Fruit fly (Drosophila melanogaster) whole organism, prepupa: ENCODE results near the gene CG32024.

Experiments used
- Blimp-1 ChIP-seq: fragments of 200-800 bp; sonication (Bioruptor generic); optimal IDR thresholded peaks from 3 replicates; lab custom pipeline; 2017; ENCODE audit warnings: missing biosample characterization, missing genetic modification characterization, mild to moderate bottlenecking, moderate library complexity, missing genetic modification reagents
- CG10631 ChIP-seq: fragments of 200-800 bp; sonication (Bioruptor generic); optimal IDR thresholded peaks from 2 replicates; lab custom pipeline; 2016; ENCODE audit warnings: missing biosample characterization, missing genetic modification characterization
- CG10669 ChIP-seq: fragments of 200-800 bp; sonication (Bioruptor generic); optimal IDR thresholded peaks from 3 replicates; lab custom pipeline; 2018; ENCODE audit warnings: missing biosample characterization, mild to moderate bottlenecking, missing genetic modification characterization, moderate library complexity
- CG11294 ChIP-seq: fragments of 200-800 bp; sonication (Bioruptor generic); IDR thresholded peaks from 2 replicates; pipeline ENCODE4 v1.3.6; 2022; ENCODE audit warnings: missing biosample characterization, missing genetic modification characterization
- CG11762 ChIP-seq: fragments of 200-800 bp; sonication (Bioruptor generic); optimal IDR thresholded peaks from 3 replicates; lab custom pipeline; 2016; ENCODE audit warnings: missing biosample characterization, missing genetic modification characterization; ENCODE audit not compliant: insufficient read depth
- CG11902 ChIP-seq: fragments of 200-800 bp; sonication (Bioruptor generic); optimal IDR thresholded peaks from 3 replicates; lab custom pipeline; 2016; ENCODE audit warnings: missing biosample characterization, missing genetic modification characterization
- CG1621 ChIP-seq: fragments of 200-800 bp; sonication (Bioruptor generic); optimal IDR thresholded peaks from 3 replicates; lab custom pipeline; 2018; ENCODE audit warnings: missing biosample characterization, mild to moderate bottlenecking, missing genetic modification characterization
- CG16779 ChIP-seq: fragments of 200-800 bp; sonication (Bioruptor generic); optimal IDR thresholded peaks from 3 replicates; lab custom pipeline; 2017; ENCODE audit warnings: missing biosample characterization, mild to moderate bottlenecking, missing genetic modification characterization
- CG31627 ChIP-seq: fragments of 200-800 bp; sonication (Bioruptor generic); optimal IDR thresholded peaks from 3 replicates; lab custom pipeline; 2016; ENCODE audit warnings: missing biosample characterization, missing genetic modification characterization
- CG32006 ChIP-seq: fragments of 200-800 bp; sonication (Bioruptor generic); optimal IDR thresholded peaks from 3 replicates; lab custom pipeline; 2017; ENCODE audit warnings: missing biosample characterization, mild to moderate bottlenecking, missing genetic modification characterization
- CG34406 ChIP-seq: fragments of 200-800 bp; sonication (Bioruptor generic); optimal IDR thresholded peaks from 3 replicates; lab custom pipeline; 2016; ENCODE audit warnings: missing biosample characterization, missing genetic modification characterization
- CG3919 ChIP-seq: fragments of 200-800 bp; sonication (Bioruptor generic); optimal IDR thresholded peaks from 3 replicates; lab custom pipeline; 2016; ENCODE audit warnings: missing biosample characterization, missing genetic modification characterization
- CG6163 ChIP-seq: fragments of 200-800 bp; sonication (Bioruptor generic); IDR thresholded peaks from 3 replicates; pipeline ENCODE4 v1.3.6; 2022; ENCODE audit warnings: missing biosample characterization, missing genetic modification characterization
- CG6792 ChIP-seq: fragments of 200-800 bp; sonication (Bioruptor generic); optimal IDR thresholded peaks from 3 replicates; lab custom pipeline; 2016; ENCODE audit warnings: missing biosample characterization, missing genetic modification characterization
- CG6808 ChIP-seq: fragments of 200-800 bp; sonication (Bioruptor generic); optimal IDR thresholded peaks from 3 replicates; lab custom pipeline; 2017; ENCODE audit warnings: missing biosample characterization, missing genetic modification characterization, mild to moderate bottlenecking, moderate library complexity, missing genetic modification reagents
- CG6854 ChIP-seq: fragments of 200-800 bp; sonication (Bioruptor generic); optimal IDR thresholded peaks from 2 replicates; lab custom pipeline; 2017; ENCODE audit warnings: missing biosample characterization, mild to moderate bottlenecking, missing genetic modification characterization
- CG8119 ChIP-seq: fragments of 200-800 bp; sonication (Bioruptor generic); IDR thresholded peaks from 3 replicates; pipeline ENCODE4 v1.3.6; 2022; ENCODE audit warnings: missing biosample characterization, missing genetic modification characterization
- CG8319 ChIP-seq: fragments of 200-800 bp; sonication (Bioruptor generic); optimal IDR thresholded peaks from 3 replicates; lab custom pipeline; 2016; ENCODE audit warnings: missing biosample characterization, missing genetic modification characterization
- CG8632 ChIP-seq: fragments of 200-800 bp; sonication (Bioruptor generic); optimal IDR thresholded peaks from 3 replicates; lab custom pipeline; 2016; ENCODE audit warnings: missing biosample characterization, missing genetic modification characterization
- CG9139 ChIP-seq: fragments of 200-800 bp; sonication (Bioruptor generic); optimal IDR thresholded peaks from 3 replicates; lab custom pipeline; 2017; ENCODE audit warnings: missing biosample characterization, mild to moderate bottlenecking, missing genetic modification characterization
- Eip75B ChIP-seq: fragments of 200-800 bp; sonication (Bioruptor generic); optimal IDR thresholded peaks from 3 replicates; lab custom pipeline; 2016; ENCODE audit warnings: missing biosample characterization, missing genetic modification characterization
- Eip78C ChIP-seq: fragments of 200-800 bp; sonication (Bioruptor generic); peaks from one replicate; lab custom pipeline; 2016; ENCODE audit warnings: missing biosample characterization, missing genetic modification characterization
- Gug ChIP-seq: fragments of 200-800 bp; sonication (Bioruptor generic); IDR thresholded peaks from 2 replicates; pipeline ENCODE4 v1.3.6; 2022; ENCODE audit warnings: missing biosample characterization, missing genetic modification characterization
- Hr38 ChIP-seq: sonication (Bioruptor generic); optimal IDR thresholded peaks from 2 replicates; lab custom pipeline; 2016; ENCODE audit warnings: missing biosample characterization, missing genetic modification characterization
- Hr39 ChIP-seq: fragments of 200-800 bp; sonication (Bioruptor generic); optimal IDR thresholded peaks from 2 replicates; lab custom pipeline; 2016; ENCODE audit warnings: missing biosample characterization, missing genetic modification characterization
- Hr4 ChIP-seq: fragments of 200-800 bp; sonication (Bioruptor generic); optimal IDR thresholded peaks from 3 replicates; lab custom pipeline; 2016; ENCODE audit warnings: missing biosample characterization, missing genetic modification characterization
- Lpt ChIP-seq: fragments of 200-800 bp; sonication (Bioruptor generic); optimal IDR thresholded peaks from 3 replicates; lab custom pipeline; 2016; ENCODE audit warnings: missing biosample characterization, missing genetic modification characterization
- Met ChIP-seq: fragments of 200-800 bp; sonication (Bioruptor generic); optimal IDR thresholded peaks from 3 replicates; lab custom pipeline; 2016; ENCODE audit warnings: missing biosample characterization, missing genetic modification characterization
- Sox102F ChIP-seq: fragments of 200-800 bp; sonication (Bioruptor generic); optimal IDR thresholded peaks from 2 replicates; lab custom pipeline; 2016; ENCODE audit warnings: missing biosample characterization, mild to moderate bottlenecking, missing genetic modification characterization
- achi ChIP-seq: fragments of 200-800 bp; sonication (Bioruptor generic); optimal IDR thresholded peaks from 3 replicates; lab custom pipeline; 2016; ENCODE audit warnings: missing biosample characterization, missing genetic modification characterization
- cyc ChIP-seq: fragments of 200-800 bp; sonication (Bioruptor generic); optimal IDR thresholded peaks from 3 replicates; lab custom pipeline; 2016; ENCODE audit warnings: missing biosample characterization, missing genetic modification characterization
- dac ChIP-seq: fragments of 200-800 bp; sonication (Bioruptor generic); optimal IDR thresholded peaks from 2 replicates; lab custom pipeline; 2017; ENCODE audit warnings: missing biosample characterization, mild to moderate bottlenecking, missing genetic modification characterization
- dsx ChIP-seq: fragments of 200-800 bp; optimal IDR thresholded peaks from 3 replicates; lab custom pipeline; 2019; ENCODE audit warnings: missing biosample characterization, mild to moderate bottlenecking, missing genetic modification characterization, moderate library complexity; ENCODE audit not compliant: poor library complexity, severe bottlenecking
- fd59A ChIP-seq: fragments of 200-800 bp; sonication (Bioruptor generic); optimal IDR thresholded peaks from 2 replicates; lab custom pipeline; 2017; ENCODE audit warnings: missing biosample characterization, mild to moderate bottlenecking, missing genetic modification characterization, missing genetic modification reagents
- fkh ChIP-seq: fragments of 200-800 bp; sonication (Bioruptor generic); optimal IDR thresholded peaks from 3 replicates; lab custom pipeline; 2017; ENCODE audit warnings: missing biosample characterization, mild to moderate bottlenecking, missing genetic modification characterization, moderate library complexity
- net ChIP-seq: fragments of 200-800 bp; sonication (Bioruptor generic); optimal IDR thresholded peaks from 3 replicates; lab custom pipeline; 2016; ENCODE audit warnings: missing biosample characterization, missing genetic modification characterization
- pdm3 ChIP-seq: fragments of 200-800 bp; sonication (Bioruptor generic); optimal IDR thresholded peaks from 3 replicates; lab custom pipeline; 2016; ENCODE audit warnings: missing biosample characterization, missing genetic modification characterization
- salr ChIP-seq, 2 experiments: fragments of 200-800 bp; sonication (Bioruptor generic); optimal IDR thresholded peaks; 3 replicates each; lab custom pipeline; 2016 to 2018; ENCODE audit warnings: missing biosample characterization in 2 of 2, missing genetic modification characterization in 2 of 2, mild to moderate bottlenecking in 1 of 2
- spab ChIP-seq: fragments of 200-800 bp; sonication (Bioruptor generic); optimal IDR thresholded peaks from 2 replicates; lab custom pipeline; 2017; ENCODE audit warnings: missing biosample characterization, mild to moderate bottlenecking, missing genetic modification characterization, missing genetic modification reagents
- ss ChIP-seq, 2 experiments: fragments of 200-800 bp; sonication (Bioruptor generic); optimal IDR thresholded peaks; 2 replicates in 1 of 2; 3 replicates in 1 of 2; lab custom pipeline; 2017 to 2018; ENCODE audit warnings: mild to moderate bottlenecking in 2 of 2, missing biosample characterization in 2 of 2, missing genetic modification characterization in 2 of 2, moderate library complexity in 1 of 2
- svp ChIP-seq: fragments of 200-800 bp; sonication (Bioruptor generic); peaks from one replicate; lab custom pipeline; 2016; ENCODE audit warnings: missing biosample characterization, missing genetic modification characterization
- topi ChIP-seq: fragments of 200-800 bp; sonication (Bioruptor generic); optimal IDR thresholded peaks from 3 replicates; lab custom pipeline; 2016; ENCODE audit warnings: missing biosample characterization, missing genetic modification characterization
- vri ChIP-seq: fragments of 200-800 bp; sonication (Bioruptor generic); optimal IDR thresholded peaks from 3 replicates; lab custom pipeline; 2016; ENCODE audit warnings: missing biosample characterization, mild to moderate bottlenecking, missing genetic modification characterization

The CG32024 gene

dm6 chr3L:8813484-8813883, 6.1 kb downstream of the CG32024 start (continued):
- TF ChIP-seq spab (GFP tag; lab: Kevin White, UChicago) (peak; percentile 46), Eip75B (peak; percentile 30), CG10631 (GFP tag; lab: Kevin White, UChicago) (peak; percentile 32), Gug (GFP tag; lab: Robert Waterston, UW) (peak; percentile 60), CG32006 (peak; percentile 68), CG8119 (GFP tag; lab: Robert Waterston, UW) (peak; percentile 84), dsx (peak; percentile 48), CG16779 (tag; lab: Kevin White, UChicago) (no peak), vri (GFP tag; lab: Kevin White, UChicago) (no peak), CG8632 (GFP tag; lab: Kevin White, UChicago) (peak; percentile 5), topi (GFP tag; lab: Kevin White, UChicago) (peak; percentile 4), ss (GFP tag; optimal IDR thresholded peaks at IDR 0.05; lab: Kevin White, UChicago) (peak; percentile 27 to 31)

dm6 chr3L:8819441-8819840, 12.0 kb downstream of the CG32024 start:
- TF ChIP-seq Hr38 (GFP tag; lab: Kevin White, UChicago) (no peak), CG6854 (GFP tag; lab: Kevin White, UChicago) (peak; percentile 34), fd59A (no peak), pdm3 (GFP tag; lab: Kevin White, UChicago) (no peak), svp (GFP tag; lab: Kevin White, UChicago) (no peak), fkh (no peak), CG11762 (GFP tag; lab: Kevin White, UChicago) (no peak), CG6163 (GFP tag; lab: Robert Waterston, UW) (no peak), salr (GFP tag; optimal IDR thresholded peaks at IDR 0.05; lab: Kevin White, UChicago) (no peak), Met (GFP tag; lab: Kevin White, UChicago) (peak; percentile 7), Eip78C (GFP tag; lab: Kevin White, UChicago) (peak; percentile 15), CG9139 (GFP tag; lab: Kevin White, UChicago) (no peak), ss (GFP tag; optimal IDR thresholded peaks at IDR 0.05; lab: Kevin White, UChicago) (peak in 1 of 2 experiments; percentile 18), cyc (GFP tag; lab: Kevin White, UChicago) (no peak), net (GFP tag; lab: Kevin White, UChicago) (no peak), CG8119 (GFP tag; lab: Robert Waterston, UW) (no peak), CG16779 (tag; lab: Kevin White, UChicago) (no peak), dac (GFP tag; lab: Kevin White, UChicago) (no peak), CG6808 (GFP tag; lab: Kevin White, UChicago) (peak; percentile 6), CG8319 (no peak), Hr4 (GFP tag; lab: Kevin White, UChicago) (no peak), Sox102F (GFP tag; lab: Kevin White, UChicago) (peak; percentile 10), achi (GFP tag; lab: Kevin White, UChicago) (no peak), CG11902 (GFP tag; lab: Kevin White, UChicago) (no peak), CG3919 (GFP tag; lab: Kevin White, UChicago) (no peak)

dm6 chr3L:8821708-8822660, 14.6 kb downstream of the CG32024 start:
- TF ChIP-seq CG10631 (GFP tag; lab: Kevin White, UChicago) (peak; percentile 92), CG6792 (GFP tag; lab: Kevin White, UChicago) (peak; percentile 92), CG11294 (GFP tag; lab: Robert Waterston, UW) (peak; percentile 63), Hr4 (GFP tag; lab: Kevin White, UChicago) (peak; percentile 74), pdm3 (GFP tag; lab: Kevin White, UChicago) (peak; percentile 89), vri (GFP tag; lab: Kevin White, UChicago) (peak; percentile 87), CG10669 (peak; percentile 95), CG1621 (tag; lab: Kevin White, UChicago) (peak; percentile 91), CG6808 (GFP tag; lab: Kevin White, UChicago) (peak; percentile 92), Hr39 (GFP tag; lab: Kevin White, UChicago) (peak; percentile 78), svp (GFP tag; lab: Kevin White, UChicago) (peak; percentile 95), Blimp-1 (GFP tag; lab: Kevin White, UChicago) (no peak), CG6854 (GFP tag; lab: Kevin White, UChicago) (peak; percentile 77), Sox102F (GFP tag; lab: Kevin White, UChicago) (peak; percentile 82), CG9139 (GFP tag; lab: Kevin White, UChicago) (peak; percentile 89), CG11902 (GFP tag; lab: Kevin White, UChicago) (peak; percentile 85), Met (GFP tag; lab: Kevin White, UChicago) (peak; percentile 86), Gug (GFP tag; lab: Robert Waterston, UW) (peak; percentile 82), CG31627 (GFP tag; lab: Kevin White, UChicago) (peak; percentile 84), CG8119 (GFP tag; lab: Robert Waterston, UW) (peak; percentile 90), achi (GFP tag; lab: Kevin White, UChicago) (peak; percentile 88), CG8319 (peak; percentile 91), CG34406 (GFP tag; lab: Kevin White, UChicago) (peak; percentile 85), Lpt (GFP tag; lab: Kevin White, UChicago) (peak; percentile 80)
